Worm (Caenorhabditis elegans) whole organism, L1 larva: Measurements from ENCODE around the gene unc-49.

Experiments used
- nhr-76 ChIP-seq: sonication (generic microtip); optimal IDR thresholded peaks from 2 replicates; lab custom pipeline; 2017; ENCODE audit warnings: missing biosample characterization, missing genetic modification characterization
- nhr-85 ChIP-seq: sonication (generic microtip); peaks from one replicate; lab custom pipeline; 2016; ENCODE audit warnings: missing genetic modification characterization, inconsistent platforms, missing compliant biosample characterization
- pax-3 ChIP-seq: fragments of 200-800 bp; sonication (Bioruptor generic); optimal IDR thresholded peaks from 2 replicates; lab custom pipeline; 2018; ENCODE audit warnings: mild to moderate bottlenecking, missing genetic modification characterization, moderate library complexity, missing compliant biosample characterization
- rnt-1 ChIP-seq: sonication (generic microtip); optimal IDR thresholded peaks from 2 replicates; lab custom pipeline; 2016; ENCODE audit warnings: mild to moderate bottlenecking, missing genetic modification characterization, moderate library complexity, missing compliant biosample characterization

- TF ChIP-seq rnt-1 (tag; lab: Kevin White, UChicago) (no peak), nhr-85 (no peak), nhr-76 (no peak), pax-3 (tag; lab: Kevin White, UChicago) (no peak)
Observed at ce11 chrIII:10537003-10537402, 16.4 kb downstream of the unc-49 start.
